Worm (Caenorhabditis elegans) whole organism, mixed stage, embryonic: ENCODE measurements around the gene C10A4.3.

Source experiments
- ces-1 ChIP-seq: fragments of 150-350 bp; optimal IDR thresholded peaks from 2 replicates; lab custom pipeline; 2014; ENCODE audit warnings: missing biosample characterization, missing genetic modification reagents, missing genetic modification characterization
- flh-1 ChIP-seq: fragments of 200-800 bp; sonication (Bioruptor generic); optimal IDR thresholded peaks from 2 replicates; lab custom pipeline; 2018; ENCODE audit warnings: mild to moderate bottlenecking, missing genetic modification characterization, moderate library complexity, missing compliant biosample characterization
- mep-1 ChIP-seq: fragments of 150-350 bp; optimal IDR thresholded peaks from 2 replicates; lab custom pipeline; 2017; ENCODE audit warnings: missing biosample characterization, missing genetic modification reagents, missing genetic modification characterization, inconsistent platforms
- snpc-4 ChIP-seq: fragments of 150-350 bp; optimal IDR thresholded peaks from 2 replicates; lab custom pipeline; 2014; ENCODE audit warnings: missing biosample characterization, missing genetic modification characterization
- ztf-11 ChIP-seq: fragments of 150-350 bp; optimal IDR thresholded peaks from 2 replicates; lab custom pipeline; 2014; ENCODE audit warnings: missing biosample characterization, missing genetic modification characterization

ce11 chrX:7420571-7420970 is 15.1 kb downstream of the C10A4.3 start, which contains the start of gene C10A4.9:
- TF ChIP-seq mep-1 (tag; lab: Kevin White, UChicago) (no peak), ztf-11 (no peak), ces-1 (no peak), snpc-4 (tag; lab: Kevin White, UChicago) (no peak), flh-1 (GFP tag; lab: Kevin White, UChicago) (no peak)
